Fruit fly (Drosophila melanogaster) S2 (cell line): Measurements from ENCODE around the gene Rtnl2.

Source experiments
- CG8478 ChIP-seq: fragments of >200 bp; optimal IDR thresholded peaks from 2 replicates; lab custom pipeline; 2018
- CTCF ChIP-seq, 2 experiments: fragments of >200 bp; optimal IDR thresholded peaks; 2 replicates each; lab custom pipeline; 2018

The Rtnl2 gene

dm6 chr3R:7515599-7516069, 14.4 kb downstream of the Rtnl2 start, which contains the start of gene alpha-Est8:
alpha-Est8 (minus strand) TSS chr3R:7515670.
- TF ChIP-seq CTCF (optimal IDR thresholded peaks at IDR 0.05; lab: Kevin White, UChicago): no peak
- no peak for TF ChIP-seq CG8478

- TF ChIP-seq CTCF (optimal IDR thresholded peaks at IDR 0.05; lab: Kevin White, UChicago) (no peak), CG8478 (no peak)
Observed at dm6 chr3R:7514232-7514863, 15.7 kb downstream of the Rtnl2 start.

dm6 chr3R:7508198-7508837, 21.7 kb downstream of the Rtnl2 start:
- TF ChIP-seq CTCF (optimal IDR thresholded peaks at IDR 0.05; lab: Kevin White, UChicago): no peak
- TF ChIP-seq CG8478: no peak

- TF ChIP-seq CG8478 (no peak), CTCF (optimal IDR thresholded peaks at IDR 0.05; lab: Kevin White, UChicago) (no peak)
Observed at dm6 chr3R:7506314-7506988, 23.6 kb downstream of the Rtnl2 start.

dm6 chr3R:7504989-7505761, 24.9 kb downstream of the Rtnl2 start, which contains the start of gene alpha-Est9:
alpha-Est9 (minus strand) TSS chr3R:7505098.
- TF ChIP-seq CG8478 (no peak), CTCF (optimal IDR thresholded peaks at IDR 0.05; lab: Kevin White, UChicago) (no peak)

- TF ChIP-seq CG8478 (no peak), CTCF (optimal IDR thresholded peaks at IDR 0.05; lab: Kevin White, UChicago) (no peak)
Observed at dm6 chr3R:7503216-7503615, 26.8 kb downstream of the Rtnl2 start.

dm6 chr3R:7502276-7502675, 27.8 kb downstream of the Rtnl2 start, which contains the start of gene Mics1:
Mics1 (minus strand) TSS chr3R:7502376.
- TF ChIP-seq CG8478 (no peak), CTCF (optimal IDR thresholded peaks at IDR 0.05; lab: Kevin White, UChicago) (no peak)

- no peak for TF ChIP-seq CTCF (optimal IDR thresholded peaks at IDR 0.05; lab: Kevin White, UChicago)
- TF ChIP-seq CG8478: no peak
Observed at dm6 chr3R:7500513-7500912, 29.5 kb downstream of the Rtnl2 start.

dm6 chr3R:7499488-7499887, 30.6 kb downstream of the Rtnl2 start:
- TF ChIP-seq CG8478 (no peak), CTCF (optimal IDR thresholded peaks at IDR 0.05; lab: Kevin White, UChicago) (no peak)

- TF ChIP-seq CTCF (optimal IDR thresholded peaks at IDR 0.05; lab: Kevin White, UChicago): no peak
- TF ChIP-seq CG8478: no peak
Observed at dm6 chr3R:7497488-7497887, 32.6 kb downstream of the Rtnl2 start.

- TF ChIP-seq CG8478 (no peak), CTCF (optimal IDR thresholded peaks at IDR 0.05; lab: Kevin White, UChicago) (no peak)
Observed at dm6 chr3R:7493745-7494144, 36.3 kb downstream of the Rtnl2 start, which contains the start of gene alpha-Est10. alpha-Est10 (minus strand) TSS chr3R:7493845.

dm6 chr3R:7493171-7493570, 36.9 kb downstream of the Rtnl2 start, which contains the start of gene CG42656:
CG42656 (minus strand) TSS chr3R:7493271.
- no peak for TF ChIP-seq CTCF (optimal IDR thresholded peaks at IDR 0.05; lab: Kevin White, UChicago)

dm6 chr3R:7492099-7492498, 37.9 kb downstream of the Rtnl2 start:
- no peak for TF ChIP-seq CTCF (optimal IDR thresholded peaks at IDR 0.05; lab: Kevin White, UChicago)
- TF ChIP-seq CG8478: no peak

dm6 chr3R:7491453-7491853, 38.6 kb downstream of the Rtnl2 start:
- TF ChIP-seq CTCF (optimal IDR thresholded peaks at IDR 0.05; lab: Kevin White, UChicago): no peak
- TF ChIP-seq CG8478: no peak

- TF ChIP-seq CG8478 (no peak), CTCF (optimal IDR thresholded peaks at IDR 0.05; lab: Kevin White, UChicago) (no peak)
Observed at dm6 chr3R:7490884-7491283, 39.2 kb downstream of the Rtnl2 start.
